Worm (Caenorhabditis elegans): Measurements from ENCODE around the gene C34D10.1.

- no peak for TF ChIP-seq tra-4 (tag; optimal IDR thresholded peaks at IDR 0.05)
- TF ChIP-seq ets-7 (tag; optimal IDR thresholded peaks at IDR 0.05): no peak
- no peak for TF ChIP-seq B0310.2 (tag; optimal IDR thresholded peaks at IDR 0.05)
- no peak for TF ChIP-seq ceh-13 (GFP tag; optimal IDR thresholded peaks at IDR 0.05)
- TF ChIP-seq hmg-4 (GFP tag; optimal IDR thresholded peaks at IDR 0.05): no peak
- TF ChIP-seq ama-1 (optimal IDR thresholded peaks at IDR 0.05): no peak
- TF ChIP-seq sea-1 (GFP tag; conservative IDR thresholded peaks at IDR 0.05): no peak
- TF ChIP-seq F13C5.2 (tag; optimal IDR thresholded peaks at IDR 0.05): no peak
- no peak for TF ChIP-seq flt-1 (GFP tag; IDR thresholded peaks at IDR 0.05)
- TF ChIP-seq pes-1 (GFP tag; IDR thresholded peaks at IDR 0.05): no peak
- TF ChIP-seq aly-1 (tag; optimal IDR thresholded peaks at IDR 0.05): no peak
These were observed 15.9 kb downstream of the C34D10.1 start, which contains the start of gene C18A11.4 for ce11 chrX:8045152-8045551.

Data from whole organism, early embryonic.